Worm (Caenorhabditis elegans): ENCODE data around the gene cyp-35B2.

DNA sequence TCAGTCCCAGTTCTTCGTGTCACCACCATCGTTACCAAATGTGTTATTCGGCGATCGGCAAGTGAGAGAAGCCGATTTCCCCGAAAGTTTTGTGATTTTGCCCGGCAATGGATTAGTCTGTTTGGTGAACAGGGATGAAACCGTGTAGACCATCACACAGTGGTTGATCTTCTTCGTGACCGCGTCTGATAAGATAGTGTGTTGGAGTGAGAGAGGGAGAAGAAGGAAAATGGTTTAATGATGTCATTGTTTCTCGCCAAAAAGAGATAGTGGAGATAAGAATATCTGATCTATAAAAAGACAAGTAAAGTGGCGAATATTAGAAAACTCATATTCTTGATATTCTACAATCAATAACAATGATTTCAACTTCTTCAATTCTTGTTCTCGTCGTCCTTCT lies 37.9 kb downstream of the cyp-35B2 start, which contains the start of gene nlp-31:
- TF ChIP-seq cebp-1 (GFP tag; IDR thresholded peaks at IDR 0.05) (no peak), cebp-1 (tag; optimal IDR thresholded peaks at IDR 0.05) (no peak), lin-35 (GFP tag; optimal IDR thresholded peaks at IDR 0.05) (no peak)

Measured in whole organism, young adult.